Fruit fly (Drosophila melanogaster): ENCODE data around the gene Ip259.

The Ip259 gene

dm6 chr2L:10418981-10419380, 10.8 kb downstream of the Ip259 start, which contains the start of gene RfC3 (continued):
- TF ChIP-seq maf-S (GFP tag; optimal IDR thresholded peaks at IDR 0.05) = no peak
- TF ChIP-seq CG17385 (GFP tag; optimal IDR thresholded peaks at IDR 0.05) = no peak
- no peak for TF ChIP-seq Sin3A (optimal IDR thresholded peaks at IDR 0.05)
- TF ChIP-seq nerfin-1 (tag; optimal IDR thresholded peaks at IDR 0.05) = no peak
- TF ChIP-seq salm (tag; optimal IDR thresholded peaks at IDR 0.05) = no peak
- TF ChIP-seq CG7745 (tag; optimal IDR thresholded peaks at IDR 0.05) = no peak
- no peak for TF ChIP-seq CG6765 (GFP tag; optimal IDR thresholded peaks at IDR 0.05)
- TF ChIP-seq aop (GFP tag; IDR thresholded peaks at IDR 0.05) = no peak
- TF ChIP-seq cato (GFP tag; optimal IDR thresholded peaks at IDR 0.05; ENCODE audit: borderline replicate concordance) = no peak
- no peak for TF ChIP-seq tll (GFP tag; optimal IDR thresholded peaks at IDR 0.05)
- no peak for TF ChIP-seq bsh (GFP tag; optimal IDR thresholded peaks at IDR 0.05)
- no peak for TF ChIP-seq CG11398 (GFP tag; optimal IDR thresholded peaks at IDR 0.05)
- TF ChIP-seq CG3163 (GFP tag; optimal IDR thresholded peaks at IDR 0.05) = no peak
- peak; percentile 61 for TF ChIP-seq BEAF-32 (GFP tag; optimal IDR thresholded peaks at IDR 0.05)
- TF ChIP-seq CG2202 (tag; optimal IDR thresholded peaks at IDR 0.05) = no peak
- no peak for TF ChIP-seq sens (GFP tag)
- TF ChIP-seq gem (tag; optimal IDR thresholded peaks at IDR 0.05) = no peak
- no peak for TF ChIP-seq CG4360 (GFP tag; IDR thresholded peaks at IDR 0.05)
- TF ChIP-seq vnd (GFP tag; IDR thresholded peaks at IDR 0.05; ENCODE audit: partially characterized antibody) = peak; percentile 87
- TF ChIP-seq H2.0 (GFP tag; IDR thresholded peaks at IDR 0.05) = no peak
- no peak for TF ChIP-seq Chrac-16 (GFP tag; optimal IDR thresholded peaks at IDR 0.05)
- no peak for TF ChIP-seq CG7987 (GFP tag; optimal IDR thresholded peaks at IDR 0.05)
- TF ChIP-seq bowl (GFP tag; IDR thresholded peaks at IDR 0.05) = no peak
- TF ChIP-seq gro (GFP tag; optimal IDR thresholded peaks at IDR 0.05) = no peak
- TF ChIP-seq disco-r (GFP tag; optimal IDR thresholded peaks at IDR 0.05) = no peak
- no peak for TF ChIP-seq Dad (GFP tag; optimal IDR thresholded peaks at IDR 0.05)
- no peak for TF ChIP-seq CG12155 (GFP tag; optimal IDR thresholded peaks at IDR 0.05)
- no peak for TF ChIP-seq Poxn (GFP tag; IDR thresholded peaks at IDR 0.05)
- TF ChIP-seq Camta (GFP tag; optimal IDR thresholded peaks at IDR 0.05) = no peak
- no peak for TF ChIP-seq CG12071 (GFP tag; optimal IDR thresholded peaks at IDR 0.05)
- no peak for TF ChIP-seq ci (GFP tag; IDR thresholded peaks at IDR 0.05)
- no peak for TF ChIP-seq CG12769 (tag; optimal IDR thresholded peaks at IDR 0.05)
- no peak for TF ChIP-seq CG9437 (GFP tag; optimal IDR thresholded peaks at IDR 0.05)
- no peak for TF ChIP-seq CG17186 (GFP tag; optimal IDR thresholded peaks at IDR 0.05)
- TF ChIP-seq dm (GFP tag; optimal IDR thresholded peaks at IDR 0.05) = no peak
- peak; percentile 99 for TF ChIP-seq CG1603 (tag; optimal IDR thresholded peaks at IDR 0.05)
- no peak for TF ChIP-seq so (GFP tag; IDR thresholded peaks at IDR 0.05)
- no peak for TF ChIP-seq Oli (tag; optimal IDR thresholded peaks at IDR 0.05)
- no peak for TF ChIP-seq CG12942 (GFP tag; optimal IDR thresholded peaks at IDR 0.05)
- TF ChIP-seq CG7786 (GFP tag; optimal IDR thresholded peaks at IDR 0.05) = no peak
- no peak for TF ChIP-seq CG11560 (tag; IDR thresholded peaks at IDR 0.05)
- no peak for TF ChIP-seq MTF-1 (GFP tag; optimal IDR thresholded peaks at IDR 0.05; ENCODE audit: borderline replicate concordance)
- TF ChIP-seq zen2 (GFP tag; IDR thresholded peaks at IDR 0.05; ENCODE audit: partially characterized antibody) = peak; percentile 96
- no peak for TF ChIP-seq lola (GFP tag; optimal IDR thresholded peaks at IDR 0.05)
- TF ChIP-seq CG14860 (GFP tag; IDR thresholded peaks at IDR 0.05; ENCODE audit: partially characterized antibody) = peak; percentile 91
- no peak for TF ChIP-seq mirr (GFP tag; optimal IDR thresholded peaks at IDR 0.05)
- TF ChIP-seq cg (GFP tag; optimal IDR thresholded peaks at IDR 0.05) = no peak
- TF ChIP-seq Mad (GFP tag; optimal IDR thresholded peaks at IDR 0.05) = no peak
- TF ChIP-seq CG10654 (GFP tag; optimal IDR thresholded peaks at IDR 0.05) = no peak
- TF ChIP-seq prd (optimal IDR thresholded peaks at IDR 0.05) = no peak
- TF ChIP-seq prd (GFP tag; IDR thresholded peaks at IDR 0.05) = no peak
- TF ChIP-seq Hmr (GFP tag; optimal IDR thresholded peaks at IDR 0.05) = no peak
